Fruit fly (Drosophila melanogaster): ENCODE data around the gene CG42359.
A peak's percentile ranks its signal among the peaks of the same experiment; 100 is the strongest.

Gene CG42359

DNA sequence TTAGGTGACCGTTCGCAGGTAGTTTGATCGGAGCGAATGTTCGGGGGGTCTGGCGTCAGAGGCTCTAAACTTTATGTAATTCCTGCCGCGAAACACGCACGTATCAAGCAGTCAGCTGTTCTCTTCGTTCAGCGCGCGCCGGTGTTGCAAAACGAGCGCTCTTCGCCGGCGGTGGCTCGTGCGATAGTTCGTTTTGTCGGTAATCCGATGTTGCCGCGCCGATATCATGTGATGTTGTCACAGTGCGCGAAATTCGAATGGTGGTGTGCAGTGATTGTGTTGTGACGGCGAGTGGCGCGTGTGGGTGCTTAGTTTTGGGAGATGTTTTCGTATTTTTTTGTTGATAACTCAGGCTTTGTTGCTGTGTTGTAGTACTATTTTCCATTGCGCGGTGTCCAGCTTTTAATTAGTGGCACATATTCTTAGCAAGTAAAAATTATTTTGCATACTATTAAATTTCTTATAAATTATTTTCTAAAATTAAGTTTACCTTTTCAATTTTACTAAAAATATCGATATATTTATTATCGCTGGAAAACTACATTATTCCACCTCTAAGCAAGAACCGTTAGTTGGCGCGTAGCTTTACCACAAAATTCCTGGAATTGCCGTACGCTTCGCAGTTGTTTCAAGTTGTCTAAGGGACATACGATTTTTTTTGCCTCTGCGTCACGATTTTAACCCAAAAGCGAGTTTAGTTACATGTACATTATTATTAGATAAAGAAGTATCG is 5.3 kb downstream of the CG42359 start, which contains the start of gene nanos (continued):
- TF ChIP-seq CG16779 (tag; optimal IDR thresholded peaks at IDR 0.05): no peak
- TF ChIP-seq Hr39 (GFP tag; optimal IDR thresholded peaks at IDR 0.05): peak; percentile 46
- TF ChIP-seq CG9139 (GFP tag; optimal IDR thresholded peaks at IDR 0.05): no peak
- no peak for TF ChIP-seq fd85E (GFP tag; optimal IDR thresholded peaks at IDR 0.05)
- TF ChIP-seq achi (GFP tag; optimal IDR thresholded peaks at IDR 0.05): peak; percentile 12
- TF ChIP-seq pdm3 (GFP tag; optimal IDR thresholded peaks at IDR 0.05): peak; percentile 28
- TF ChIP-seq acj6 (GFP tag; optimal IDR thresholded peaks at IDR 0.05): peak; percentile 3
- peak; percentile 52 for TF ChIP-seq CG3032 (tag; optimal IDR thresholded peaks at IDR 0.05)
- peak; percentile 68 for TF ChIP-seq lz (GFP tag; optimal IDR thresholded peaks at IDR 0.05)
- TF ChIP-seq CG6854 (GFP tag; optimal IDR thresholded peaks at IDR 0.05): no peak
- peak; percentile 33; the same call in 1 of the 3 replicates for TF ChIP-seq eg (GFP tag; IDR thresholded peaks at IDR 0.05)
- peak; percentile 56 for TF ChIP-seq CG10631 (GFP tag; optimal IDR thresholded peaks at IDR 0.05)

dm6 chr3R:19153502-19153983 is 8.6 kb downstream of the CG42359 start, which contains the start of gene CG5835:
TSS of gene CG5835 (minus strand) at chr3R:19153686.
- no peak for TF ChIP-seq CG3032 (tag; optimal IDR thresholded peaks at IDR 0.05)
- TF ChIP-seq net (GFP tag; optimal IDR thresholded peaks at IDR 0.05): peak; percentile 8
- peak; percentile 32 for TF ChIP-seq CG3919 (GFP tag; optimal IDR thresholded peaks at IDR 0.05)
- peak; percentile 70 for TF ChIP-seq CG6854 (GFP tag; optimal IDR thresholded peaks at IDR 0.05)
- TF ChIP-seq Eip78C (GFP tag): peak; percentile 64
- TF ChIP-seq fd85E (GFP tag; optimal IDR thresholded peaks at IDR 0.05): no peak
- peak; percentile 60 for TF ChIP-seq esn (GFP tag; optimal IDR thresholded peaks at IDR 0.05)
- TF ChIP-seq lz (GFP tag; optimal IDR thresholded peaks at IDR 0.05): no peak
- peak; percentile 24 for TF ChIP-seq CG8632 (GFP tag; optimal IDR thresholded peaks at IDR 0.05)
- TF ChIP-seq Lpt (GFP tag; optimal IDR thresholded peaks at IDR 0.05): no peak
- no peak for TF ChIP-seq Blimp-1 (GFP tag; optimal IDR thresholded peaks at IDR 0.05)
- TF ChIP-seq CG7368 (GFP tag; optimal IDR thresholded peaks at IDR 0.05): no peak
- TF ChIP-seq spab (GFP tag; optimal IDR thresholded peaks at IDR 0.05): no peak
- peak; percentile 13 for TF ChIP-seq achi (GFP tag; optimal IDR thresholded peaks at IDR 0.05)
- no peak for TF ChIP-seq Hr38 (GFP tag; optimal IDR thresholded peaks at IDR 0.05)
- no peak for TF ChIP-seq Ets96B (tag; optimal IDR thresholded peaks at IDR 0.05)
- peak; percentile 43 for TF ChIP-seq pdm3 (GFP tag; optimal IDR thresholded peaks at IDR 0.05)
- no peak for TF ChIP-seq dsx (GFP tag; optimal IDR thresholded peaks at IDR 0.05; ENCODE audit: poor library complexity, severe bottlenecking)
- peak; percentile 28 for TF ChIP-seq Eip75B (GFP tag; optimal IDR thresholded peaks at IDR 0.05)
- TF ChIP-seq Ets21C (GFP tag; optimal IDR thresholded peaks at IDR 0.05): no peak
- TF ChIP-seq Eip93F (GFP tag; optimal IDR thresholded peaks at IDR 0.05): no peak
- TF ChIP-seq CG11762 (GFP tag; optimal IDR thresholded peaks at IDR 0.05; ENCODE audit: insufficient read depth): no peak
- no peak for TF ChIP-seq CG11294 (GFP tag; IDR thresholded peaks at IDR 0.05)
- TF ChIP-seq Sox15 (GFP tag; optimal IDR thresholded peaks at IDR 0.05): no peak
- TF ChIP-seq salr (GFP tag; optimal IDR thresholded peaks at IDR 0.05): no peak
- peak; percentile 10 for TF ChIP-seq acj6 (GFP tag; optimal IDR thresholded peaks at IDR 0.05)
- peak; percentile 44 for TF ChIP-seq Smox (GFP tag; optimal IDR thresholded peaks at IDR 0.05)
- TF ChIP-seq Sox102F (GFP tag; optimal IDR thresholded peaks at IDR 0.05): peak; percentile 29
- peak; percentile 7 for TF ChIP-seq Sox14 (GFP tag; optimal IDR thresholded peaks at IDR 0.05)
- peak; percentile 36 for TF ChIP-seq CG10631 (GFP tag; optimal IDR thresholded peaks at IDR 0.05)
- TF ChIP-seq CG9139 (GFP tag; optimal IDR thresholded peaks at IDR 0.05): no peak
- TF ChIP-seq eg (GFP tag; IDR thresholded peaks at IDR 0.05): 0 out of 3 replicates have a peak, but pooled peaks have one; percentile 34
- TF ChIP-seq svp (GFP tag): peak; percentile 67
- no peak for TF ChIP-seq CG32006 (GFP tag; optimal IDR thresholded peaks at IDR 0.05)
- TF ChIP-seq CG6792 (GFP tag; optimal IDR thresholded peaks at IDR 0.05): no peak
- peak; percentile 44 for TF ChIP-seq Hr4 (GFP tag; optimal IDR thresholded peaks at IDR 0.05)
- peak; percentile 9 for TF ChIP-seq CG31627 (GFP tag; optimal IDR thresholded peaks at IDR 0.05)
- TF ChIP-seq fkh (GFP tag; optimal IDR thresholded peaks at IDR 0.05): no peak
- TF ChIP-seq CG15336 (GFP tag; IDR thresholded peaks at IDR 0.05): peak; percentile 53; the same call in 1 of the 2 replicates
- peak; percentile 55 for TF ChIP-seq CG1621 (tag; optimal IDR thresholded peaks at IDR 0.05)
- peak; percentile 42 for TF ChIP-seq Met (GFP tag; optimal IDR thresholded peaks at IDR 0.05)
- TF ChIP-seq vri (GFP tag; optimal IDR thresholded peaks at IDR 0.05): peak; percentile 65
- TF ChIP-seq CG6163 (GFP tag; IDR thresholded peaks at IDR 0.05): peak; percentile 44; the same call in 1 of the 3 replicates
- TF ChIP-seq CG16779 (tag; optimal IDR thresholded peaks at IDR 0.05): no peak
- peak; percentile 43 for TF ChIP-seq OdsH (GFP tag; optimal IDR thresholded peaks at IDR 0.05)
- no peak for TF ChIP-seq CG8319 (GFP tag; optimal IDR thresholded peaks at IDR 0.05)
